Fruit fly (Drosophila melanogaster) ovary, adult (tissue): ENCODE measurements around the gene Cdc6.

ENCODE experiments used
- CG17801 ChIP-seq: fragments of 200-800 bp; optimal IDR thresholded peaks from 2 replicates; lab custom pipeline; 2019; ENCODE audit warnings: missing biosample characterization, mild to moderate bottlenecking, missing genetic modification characterization, moderate library complexity; ENCODE audit not compliant: partially characterized antibody

Cdc6 gene

dm6 chr3L:8669087-8669486 is 35.2 kb upstream of the Cdc6 start:
- TF ChIP-seq CG17801, result no peak

dm6 chr3L:8667809-8668593 is 34.1 kb upstream of the Cdc6 start:
- TF ChIP-seq CG17801, result no peak

dm6 chr3L:8666098-8666497 is 32.2 kb upstream of the Cdc6 start:
- TF ChIP-seq CG17801, result no peak

dm6 chr3L:8661793-8662669 is 28.2 kb upstream of the Cdc6 start:
- TF ChIP-seq CG17801, result no peak

- TF ChIP-seq CG17801, result no peak
Measured at dm6 chr3L:8660800-8661199, 26.9 kb upstream of the Cdc6 start.

- no peak for TF ChIP-seq CG17801
Measured at dm6 chr3L:8659601-8660000, 25.7 kb upstream of the Cdc6 start.

- no peak for TF ChIP-seq CG17801
Measured at dm6 chr3L:8657787-8658186, 23.9 kb upstream of the Cdc6 start.

- TF ChIP-seq CG17801, result no peak
Measured at dm6 chr3L:8657429-8657754, 23.5 kb upstream of the Cdc6 start.

dm6 chr3L:8656725-8657428 is 23.0 kb upstream of the Cdc6 start:
- TF ChIP-seq CG17801, result no peak

- no peak for TF ChIP-seq CG17801
Measured at dm6 chr3L:8655217-8655896, 21.5 kb upstream of the Cdc6 start.

- no peak for TF ChIP-seq CG17801
Measured at dm6 chr3L:8653572-8653971, 19.7 kb upstream of the Cdc6 start.

- no peak for TF ChIP-seq CG17801
Measured at dm6 chr3L:8652572-8652977, 18.7 kb upstream of the Cdc6 start.

- TF ChIP-seq CG17801, result no peak
Measured at dm6 chr3L:8651876-8652571, 18.2 kb upstream of the Cdc6 start.

- TF ChIP-seq CG17801, result no peak
Measured at dm6 chr3L:8648836-8649235, 15.0 kb upstream of the Cdc6 start, which contains the start of gene Arr2. TSS of gene Arr2 (minus strand) at chr3L:8648936.

- no peak for TF ChIP-seq CG17801
Measured at dm6 chr3L:8646821-8647220, 13.0 kb upstream of the Cdc6 start, which contains the start of the genes CG13305 and Pex7. TSS of gene CG13305 (minus strand) at chr3L:8646822. TSS of gene Pex7 (plus strand) at chr3L:8647145.
